Fruit fly (Drosophila melanogaster) whole organism, embryonic: ENCODE data around the gene CG7149.

Source experiments
- ATbp ChIP-seq: fragments of 200-800 bp; sonication (Bioruptor generic); optimal IDR thresholded peaks from 2 replicates; lab custom pipeline; 2017; ENCODE audit warnings: missing biosample characterization, mild to moderate bottlenecking, missing genetic modification characterization, missing genetic modification reagents
- BEAF-32 ChIP-seq: fragments of 200-800 bp; sonication (Bioruptor generic); optimal IDR thresholded peaks from 3 replicates; lab custom pipeline; 2017; ENCODE audit warnings: missing biosample characterization, missing genetic modification characterization, mild to moderate bottlenecking, moderate library complexity, missing genetic modification reagents
- C15 ChIP-seq: fragments of 200-800 bp; sonication (Bioruptor generic); IDR thresholded peaks from 3 replicates; pipeline ENCODE4 v1.3.6; 2022; ENCODE audit warnings: missing biosample characterization, missing genetic modification characterization
- CG10366 ChIP-seq: fragments of 200-800 bp; sonication (Bioruptor generic); IDR thresholded peaks from 2 replicates; pipeline ENCODE4 v1.3.6; 2022; ENCODE audit warnings: missing biosample characterization, missing genetic modification characterization
- CG11247 ChIP-seq: fragments of 200-800 bp; sonication (Bioruptor generic); IDR thresholded peaks from 2 replicates; pipeline ENCODE4 v1.3.6; 2022; ENCODE audit warnings: missing biosample characterization, missing genetic modification characterization
- CG12071 ChIP-seq: fragments of 200-800 bp; sonication (Bioruptor generic); optimal IDR thresholded peaks from 3 replicates; lab custom pipeline; 2018; ENCODE audit warnings: missing biosample characterization, mild to moderate bottlenecking, missing genetic modification characterization
- CG12744 ChIP-seq: fragments of 200-800 bp; sonication (Bioruptor generic); optimal IDR thresholded peaks from 2 replicates; lab custom pipeline; 2016; ENCODE audit warnings: missing biosample characterization, missing genetic modification characterization
- CG12942 ChIP-seq: fragments of 200-800 bp; sonication (Bioruptor generic); optimal IDR thresholded peaks from 3 replicates; lab custom pipeline; 2016; ENCODE audit warnings: missing biosample characterization, missing genetic modification characterization
- CG14050 ChIP-seq: fragments of 200-800 bp; sonication (Bioruptor generic); IDR thresholded peaks from 3 replicates; pipeline ENCODE4 v1.3.6; 2022; ENCODE audit warnings: missing biosample characterization, missing genetic modification characterization
- CG1647 ChIP-seq: fragments of 200-800 bp; sonication (Bioruptor generic); optimal IDR thresholded peaks from 3 replicates; lab custom pipeline; 2016; ENCODE audit warnings: missing biosample characterization, missing genetic modification characterization
- CG17612 ChIP-seq: fragments of 200-800 bp; sonication (Bioruptor generic); IDR thresholded peaks from 2 replicates; pipeline ENCODE4 v1.3.6; 2022; ENCODE audit warnings: missing biosample characterization, missing genetic modification characterization
- CG18599 ChIP-seq: fragments of 200-800 bp; sonication (Bioruptor generic); optimal IDR thresholded peaks from 3 replicates; lab custom pipeline; 2017; ENCODE audit warnings: missing biosample characterization, missing genetic modification characterization, mild to moderate bottlenecking, moderate library complexity, missing genetic modification reagents
- CG31224 ChIP-seq: fragments of 200-800 bp; sonication (Bioruptor generic); IDR thresholded peaks from 2 replicates; pipeline ENCODE4 v1.3.6; 2022; ENCODE audit warnings: missing biosample characterization, missing genetic modification characterization
- CG31441 ChIP-seq: fragments of 200-800 bp; sonication (Bioruptor generic); IDR thresholded peaks from 2 replicates; pipeline ENCODE4 v1.3.6; 2022; ENCODE audit warnings: missing biosample characterization, missing genetic modification characterization
- CG3407 ChIP-seq: fragments of 200-800 bp; sonication (Bioruptor generic); optimal IDR thresholded peaks from 2 replicates; lab custom pipeline; 2018; ENCODE audit warnings: missing biosample characterization, mild to moderate bottlenecking, missing genetic modification characterization
- CG4404 ChIP-seq: fragments of 200-800 bp; sonication (Bioruptor generic); IDR thresholded peaks from 2 replicates; pipeline ENCODE4 v1.3.6; 2022; ENCODE audit warnings: missing biosample characterization, missing genetic modification characterization
- CG4820 ChIP-seq: fragments of 200-800 bp; sonication (Bioruptor generic); optimal IDR thresholded peaks from 3 replicates; lab custom pipeline; 2016; ENCODE audit warnings: missing biosample characterization, missing genetic modification characterization
- CG6175 ChIP-seq: fragments of 200-800 bp; sonication (Bioruptor generic); IDR thresholded peaks from 3 replicates; pipeline ENCODE4 v1.3.6; 2022; ENCODE audit warnings: missing biosample characterization, missing genetic modification characterization
- CG7271 ChIP-seq: fragments of 200-800 bp; sonication (Bioruptor generic); optimal IDR thresholded peaks from 2 replicates; lab custom pipeline; 2018; ENCODE audit warnings: missing biosample characterization, mild to moderate bottlenecking, missing genetic modification characterization, moderate library complexity
- CG7987 ChIP-seq: fragments of 200-800 bp; sonication (Bioruptor generic); optimal IDR thresholded peaks from 2 replicates; lab custom pipeline; 2018; ENCODE audit warnings: missing biosample characterization, mild to moderate bottlenecking, missing genetic modification characterization, moderate library complexity
- CG8944 ChIP-seq: fragments of 200-800 bp; sonication (Bioruptor generic); optimal IDR thresholded peaks from 3 replicates; lab custom pipeline; 2016; ENCODE audit warnings: missing biosample characterization, missing genetic modification characterization
- CG9437 ChIP-seq: fragments of 200-800 bp; sonication (Bioruptor generic); optimal IDR thresholded peaks from 2 replicates; lab custom pipeline; 2018; ENCODE audit warnings: missing biosample characterization, mild to moderate bottlenecking, missing genetic modification characterization
- Chrac-16 ChIP-seq: fragments of 200-800 bp; sonication (Bioruptor generic); optimal IDR thresholded peaks from 3 replicates; lab custom pipeline; 2016; ENCODE audit warnings: missing biosample characterization, missing genetic modification characterization
- D19B ChIP-seq: fragments of 200-800 bp; sonication (Bioruptor generic); optimal IDR thresholded peaks from 2 replicates; lab custom pipeline; 2017; ENCODE audit warnings: missing biosample characterization, mild to moderate bottlenecking, missing genetic modification characterization
- E2f2 ChIP-seq: fragments of 200-800 bp; sonication (Bioruptor generic); IDR thresholded peaks from 2 replicates; pipeline ENCODE4 v1.3.6; 2022; ENCODE audit warnings: missing biosample characterization, missing genetic modification characterization
- Hr3 ChIP-seq: fragments of 200-800 bp; sonication (Bioruptor generic); optimal IDR thresholded peaks from 3 replicates; lab custom pipeline; 2016; ENCODE audit warnings: missing biosample characterization, missing genetic modification characterization
- Kr ChIP-seq: fragments of 200-800 bp; sonication (Bioruptor generic); optimal IDR thresholded peaks from 2 replicates; lab custom pipeline; 2017; ENCODE audit warnings: missing biosample characterization, mild to moderate bottlenecking, missing genetic modification characterization
- NC2β ChIP-seq: fragments of 200-800 bp; sonication (Bioruptor generic); optimal IDR thresholded peaks from 2 replicates; lab custom pipeline; 2016; ENCODE audit warnings: missing biosample characterization, missing genetic modification characterization
- Oli ChIP-seq: fragments of 200-800 bp; sonication (Bioruptor generic); optimal IDR thresholded peaks from 2 replicates; lab custom pipeline; 2018; ENCODE audit warnings: missing biosample characterization, mild to moderate bottlenecking, missing genetic modification characterization, moderate library complexity
- Stat92E ChIP-seq, 3 experiments: fragments of >200 bp in 2 of 3; fragments of 200-800 bp in 1 of 3; sonication (Bioruptor generic) in 1 of 3; optimal IDR thresholded peaks; 2 replicates each; lab custom pipeline; 2017 to 2019; ENCODE audit warnings: missing biosample characterization in 3 of 3, missing genetic modification characterization in 3 of 3, mild to moderate bottlenecking in 1 of 3, moderate library complexity in 1 of 3
- YL-1 ChIP-seq: fragments of 200-800 bp; sonication (Bioruptor generic); optimal IDR thresholded peaks from 3 replicates; lab custom pipeline; 2017; ENCODE audit warnings: missing biosample characterization, mild to moderate bottlenecking, missing genetic modification characterization
- az2 ChIP-seq: fragments of 200-800 bp; sonication (Bioruptor generic); optimal IDR thresholded peaks from 3 replicates; lab custom pipeline; 2016; ENCODE audit warnings: missing biosample characterization, missing genetic modification characterization
- bsh ChIP-seq, 2 experiments: fragments of 200-800 bp; sonication (Bioruptor generic); optimal IDR thresholded peaks; 2 replicates each; lab custom pipeline; 2017 to 2018; ENCODE audit warnings: mild to moderate bottlenecking in 2 of 2, missing biosample characterization in 2 of 2, missing genetic modification characterization in 2 of 2, moderate library complexity in 1 of 2
- chinmo ChIP-seq: fragments of 200-800 bp; sonication (Bioruptor generic); IDR thresholded peaks from 4 replicates; pipeline ENCODE4 v1.3.6; 2022; ENCODE audit warnings: missing biosample characterization, missing genetic modification characterization; ENCODE audit not compliant: partially characterized antibody
- chm ChIP-seq: fragments of 200-800 bp; sonication (Bioruptor generic); IDR thresholded peaks from 2 replicates; pipeline ENCODE4 v1.3.6; 2022; ENCODE audit warnings: missing biosample characterization, missing genetic modification characterization
- ems ChIP-seq: fragments of 200-800 bp; sonication (Bioruptor generic); optimal IDR thresholded peaks from 3 replicates; lab custom pipeline; 2016; ENCODE audit warnings: missing biosample characterization, missing genetic modification characterization
- en ChIP-seq: fragments of 200-800 bp; sonication (Bioruptor generic); optimal IDR thresholded peaks from 2 replicates; lab custom pipeline; 2016; ENCODE audit warnings: missing biosample characterization, missing genetic modification characterization
- ewg ChIP-seq: fragments of 200-800 bp; sonication (Bioruptor generic); optimal IDR thresholded peaks from 3 replicates; lab custom pipeline; 2017; ENCODE audit warnings: mild to moderate bottlenecking, missing biosample characterization, missing genetic modification reagents, missing genetic modification characterization
- eyg ChIP-seq: fragments of 200-800 bp; sonication (Bioruptor generic); optimal IDR thresholded peaks from 3 replicates; lab custom pipeline; 2016; ENCODE audit warnings: missing biosample characterization, missing genetic modification characterization
- grau ChIP-seq: fragments of 200-800 bp; optimal IDR thresholded peaks from 3 replicates; lab custom pipeline; 2019; ENCODE audit warnings: missing biosample characterization, mild to moderate bottlenecking, missing genetic modification characterization, moderate library complexity
- inv ChIP-seq: fragments of 200-800 bp; sonication (Bioruptor generic); IDR thresholded peaks from 2 replicates; pipeline ENCODE4 v1.3.6; 2022; ENCODE audit warnings: missing biosample characterization, missing genetic modification characterization; ENCODE audit not compliant: partially characterized antibody
- ken ChIP-seq: fragments of 200-800 bp; sonication (Bioruptor generic); IDR thresholded peaks from 3 replicates; pipeline ENCODE4 v1.3.6; 2022; ENCODE audit warnings: missing biosample characterization, missing genetic modification characterization
- klu ChIP-seq: fragments of 200-800 bp; sonication (Bioruptor generic); IDR thresholded peaks from 2 replicates; pipeline ENCODE4 v1.3.6; 2022; ENCODE audit warnings: missing biosample characterization, missing genetic modification characterization
- mam ChIP-seq: fragments of 200-800 bp; sonication (Bioruptor generic); optimal IDR thresholded peaks from 3 replicates; lab custom pipeline; 2016; ENCODE audit warnings: missing biosample characterization, missing genetic modification characterization
- nom ChIP-seq: fragments of 200-800 bp; sonication (Bioruptor generic); optimal IDR thresholded peaks from 2 replicates; lab custom pipeline; 2017; ENCODE audit warnings: missing biosample characterization, missing genetic modification characterization, mild to moderate bottlenecking, moderate library complexity, missing genetic modification reagents
- pfk ChIP-seq: fragments of 200-800 bp; sonication (Bioruptor generic); optimal IDR thresholded peaks from 2 replicates; lab custom pipeline; 2018; ENCODE audit warnings: missing biosample characterization, mild to moderate bottlenecking, missing genetic modification characterization, moderate library complexity
- ro ChIP-seq: fragments of 200-800 bp; sonication (Bioruptor generic); IDR thresholded peaks from 2 replicates; pipeline ENCODE4 v1.3.6; 2022; ENCODE audit warnings: missing biosample characterization, missing genetic modification characterization
- schlank ChIP-seq: fragments of 200-800 bp; sonication (Bioruptor generic); optimal IDR thresholded peaks from 2 replicates; lab custom pipeline; 2018; ENCODE audit warnings: missing biosample characterization, mild to moderate bottlenecking, missing genetic modification characterization
- sd ChIP-seq: fragments of 200-800 bp; sonication (Bioruptor generic); optimal IDR thresholded peaks from 3 replicates; lab custom pipeline; 2018; ENCODE audit warnings: missing biosample characterization, mild to moderate bottlenecking, missing genetic modification characterization, moderate library complexity
- sima ChIP-seq: fragments of 200-800 bp; sonication (Bioruptor generic); optimal IDR thresholded peaks from 2 replicates; lab custom pipeline; 2016; ENCODE audit warnings: missing biosample characterization, missing genetic modification characterization
- toy ChIP-seq: fragments of 200-800 bp; sonication (Bioruptor generic); IDR thresholded peaks from 2 replicates; pipeline ENCODE4 v1.3.6; 2022; ENCODE audit warnings: missing biosample characterization, missing genetic modification characterization
- wor ChIP-seq: fragments of 200-800 bp; sonication (Bioruptor generic); IDR thresholded peaks from 2 replicates; pipeline ENCODE4 v1.3.6; 2022; ENCODE audit warnings: missing biosample characterization, missing genetic modification characterization

Gene CG7149

dm6 chr2L:7809699-7810088 lies 19.3 kb upstream of the CG7149 start (continued):
- no peak for TF ChIP-seq CG4404
- peak; percentile 98 for TF ChIP-seq sd (tag; lab: Kevin White, UChicago)
- TF ChIP-seq nom (GFP tag; lab: Kevin White, UChicago): peak; percentile 56
- TF ChIP-seq CG14050 (GFP tag; lab: Robert Waterston, UW): no peak
- no peak for TF ChIP-seq inv (GFP tag; lab: Robert Waterston, UW)
- TF ChIP-seq eyg (GFP tag; lab: Kevin White, UChicago): peak; percentile 39
- no peak for TF ChIP-seq CG12071 (GFP tag; lab: Kevin White, UChicago)
- TF ChIP-seq CG9437: no peak
- TF ChIP-seq Chrac-16 (GFP tag; lab: Kevin White, UChicago): no peak
- no peak for TF ChIP-seq ro (GFP tag; lab: Robert Waterston, UW)
- peak; percentile 45; the same call in 1 of the 2 replicates for TF ChIP-seq chm
- no peak for TF ChIP-seq CG7271 (tag; lab: Kevin White, UChicago)
- TF ChIP-seq bsh (GFP tag; optimal IDR thresholded peaks at IDR 0.05; lab: Kevin White, UChicago): no peak
- TF ChIP-seq Oli (tag; lab: Kevin White, UChicago): no peak
- TF ChIP-seq sima: no peak
- no peak for TF ChIP-seq NC2β (GFP tag; lab: Kevin White, UChicago)
- TF ChIP-seq grau (tag; lab: Kevin White, UChicago): peak; percentile 70
- TF ChIP-seq CG12744 (GFP tag; lab: Kevin White, UChicago): no peak
- TF ChIP-seq schlank (tag; lab: Kevin White, UChicago): no peak
- TF ChIP-seq mam (GFP tag; lab: Kevin White, UChicago): no peak
- TF ChIP-seq Stat92E (GFP tag; optimal IDR thresholded peaks at IDR 0.05; lab: Kevin White, UChicago): no peak
- no peak for TF ChIP-seq Hr3 (GFP tag; lab: Kevin White, UChicago)
- no peak for TF ChIP-seq CG6175
- no peak for TF ChIP-seq D19B (GFP tag; lab: Kevin White, UChicago)
- no peak for TF ChIP-seq klu (GFP tag; lab: Robert Waterston, UW)
- TF ChIP-seq Kr: no peak
- TF ChIP-seq CG11247 (GFP tag; lab: Robert Waterston, UW): no peak
- no peak for TF ChIP-seq BEAF-32
- TF ChIP-seq ken (GFP tag; lab: Robert Waterston, UW): no peak
- TF ChIP-seq CG31224 (GFP tag; lab: Robert Waterston, UW): no peak
- no peak for TF ChIP-seq en (GFP tag; lab: Kevin White, UChicago)
- TF ChIP-seq ATbp (GFP tag; lab: Kevin White, UChicago): no peak
- no peak for TF ChIP-seq CG4820
- TF ChIP-seq CG7987 (GFP tag; lab: Kevin White, UChicago): peak; percentile 63
- no peak for TF ChIP-seq E2f2 (GFP tag; lab: Robert Waterston, UW)
- TF ChIP-seq ems (GFP tag; lab: Kevin White, UChicago): no peak
- TF ChIP-seq wor (GFP tag; lab: Robert Waterston, UW): no peak
- TF ChIP-seq C15 (GFP tag; lab: Robert Waterston, UW): no peak
- TF ChIP-seq CG17612: no peak
- TF ChIP-seq az2 (GFP tag; lab: Kevin White, UChicago): no peak
- no peak for TF ChIP-seq toy (GFP tag; lab: Robert Waterston, UW)
- peak; percentile 99; the same call in 3 of the 4 replicates for TF ChIP-seq chinmo (GFP tag; lab: Robert Waterston, UW)
- TF ChIP-seq pfk (GFP tag; lab: Kevin White, UChicago): peak; percentile 40
- TF ChIP-seq CG12942 (GFP tag; lab: Kevin White, UChicago): no peak
- TF ChIP-seq CG3407 (GFP tag; lab: Kevin White, UChicago): no peak
- TF ChIP-seq CG18599 (GFP tag; lab: Kevin White, UChicago): peak; percentile 57
- TF ChIP-seq CG8944: no peak
- peak; percentile 36 for TF ChIP-seq YL-1
- no peak for TF ChIP-seq CG1647 (GFP tag; lab: Kevin White, UChicago)
- peak; percentile 97 for TF ChIP-seq ewg (GFP tag; lab: Kevin White, UChicago)
- TF ChIP-seq CG31441 (GFP tag; lab: Robert Waterston, UW): no peak
- no peak for TF ChIP-seq CG10366 (GFP tag; lab: Robert Waterston, UW)
